Worm (Caenorhabditis elegans): Measurements from ENCODE around the gene F42G4.2.

The F42G4.2 gene

ce11 chrII:13077746-13078145 is 30.0 kb downstream of the F42G4.2 start (continued):
- TF ChIP-seq F49E8.2 (tag; optimal IDR thresholded peaks at IDR 0.05; ENCODE audit: borderline replicate concordance) = no peak
- TF ChIP-seq daf-8 (GFP tag; IDR thresholded peaks at IDR 0.05) = no peak
- TF ChIP-seq pha-4 (GFP tag; IDR thresholded peaks at IDR 0.05) = 0 out of 2 replicates have a peak, but pooled peaks have one; percentile 15
- TF ChIP-seq pha-4 (tag; optimal IDR thresholded peaks at IDR 0.05) = no peak
- peak; percentile 87 for TF ChIP-seq nhr-48 (tag; optimal IDR thresholded peaks at IDR 0.05)
- TF ChIP-seq fkh-10 (GFP tag; optimal IDR thresholded peaks at IDR 0.05) = no peak
- TF ChIP-seq dmd-9 (GFP tag; IDR thresholded peaks at IDR 0.05) = no peak
- no peak for TF ChIP-seq ceh-32 (tag; optimal IDR thresholded peaks at IDR 0.05; ENCODE audit: poor library complexity)
- TF ChIP-seq dmd-6 (GFP tag; IDR thresholded peaks at IDR 0.05) = peak; percentile 93
- no peak for TF ChIP-seq lin-15B (tag; optimal IDR thresholded peaks at IDR 0.05)
- no peak for TF ChIP-seq ztf-7 (tag; optimal IDR thresholded peaks at IDR 0.05)
- TF ChIP-seq unc-62 (GFP tag; optimal IDR thresholded peaks at IDR 0.05 in 1 of 2) = peak in 1 of 2 experiments; percentile 92
- no peak for TF ChIP-seq unc-62 (tag; optimal IDR thresholded peaks at IDR 0.05)
- 0 out of 2 replicates have a peak, but pooled peaks have one; percentile 39 for TF ChIP-seq zfp-3 (GFP tag; conservative IDR thresholded peaks at IDR 0.05)
- no peak for TF ChIP-seq nhr-41 (GFP tag; IDR thresholded peaks at IDR 0.05)
- no peak for TF ChIP-seq aly-2 (tag; optimal IDR thresholded peaks at IDR 0.05)
- peak; percentile 94 for TF ChIP-seq dve-1 (tag; optimal IDR thresholded peaks at IDR 0.05; ENCODE audit: insufficient read depth)
- TF ChIP-seq F44E2.7 (GFP tag; IDR thresholded peaks at IDR 0.05) = no peak
- peak; percentile 27 for TF ChIP-seq mep-1 (tag; optimal IDR thresholded peaks at IDR 0.05)
- no peak for TF ChIP-seq snpc-4 (tag; optimal IDR thresholded peaks at IDR 0.05)
- TF ChIP-seq daf-12 (tag; optimal IDR thresholded peaks at IDR 0.05) = no peak
- peak in 1 of 2 experiments; percentile 84 for TF ChIP-seq daf-16 (GFP tag; optimal IDR thresholded peaks at IDR 0.05)
- peak; percentile 99 for TF ChIP-seq daf-16 (tag; optimal IDR thresholded peaks at IDR 0.05)
- peak; percentile 70 for TF ChIP-seq hlh-30 (tag; optimal IDR thresholded peaks at IDR 0.05; ENCODE audit: insufficient read depth)
- peak; percentile 9 for TF ChIP-seq lin-13 (GFP tag; optimal IDR thresholded peaks at IDR 0.05)
- no peak for TF ChIP-seq egl-27 (tag; optimal IDR thresholded peaks at IDR 0.05)
- TF ChIP-seq nhr-42 (GFP tag; IDR thresholded peaks at IDR 0.05) = no peak
- peak; percentile 78 for TF ChIP-seq pqm-1 (tag; optimal IDR thresholded peaks at IDR 0.05)
- TF ChIP-seq spr-1 (tag; optimal IDR thresholded peaks at IDR 0.05) = no peak
- no peak for TF ChIP-seq aha-1 (tag)
- TF ChIP-seq zip-11 (GFP tag; IDR thresholded peaks at IDR 0.05) = no peak
- no peak for TF ChIP-seq mxl-3 (GFP tag; optimal IDR thresholded peaks at IDR 0.05)
- TF ChIP-seq gei-8 (GFP tag; optimal IDR thresholded peaks at IDR 0.05) = no peak
- no peak for TF ChIP-seq skn-1 (tag; optimal IDR thresholded peaks at IDR 0.05)
- TF ChIP-seq ztf-11 (tag; optimal IDR thresholded peaks at IDR 0.05) = no peak
- TF ChIP-seq nhr-102 (tag; optimal IDR thresholded peaks at IDR 0.05) = peak; percentile 80
- TF ChIP-seq F37D6.2 (tag; optimal IDR thresholded peaks at IDR 0.05) = no peak
- no peak for TF ChIP-seq R02D3.7 (tag; optimal IDR thresholded peaks at IDR 0.05)
- no peak for TF ChIP-seq zag-1 (tag; optimal IDR thresholded peaks at IDR 0.05)
- TF ChIP-seq hmg-1.1 (GFP tag; IDR thresholded peaks at IDR 0.05) = no peak
- TF ChIP-seq mdt-29 (GFP tag; IDR thresholded peaks at IDR 0.05) = 0 out of 2 replicates have a peak, but pooled peaks have one; percentile 52
- no peak for TF ChIP-seq ces-1 (GFP tag; optimal IDR thresholded peaks at IDR 0.05)
- no peak for TF ChIP-seq madf-5 (GFP tag; IDR thresholded peaks at IDR 0.05)
- no peak for TF ChIP-seq ceh-62 (tag; optimal IDR thresholded peaks at IDR 0.05)
- peak; percentile 11 for TF ChIP-seq nhr-10 (tag; optimal IDR thresholded peaks at IDR 0.05)
- TF ChIP-seq duxl-1 (tag; optimal IDR thresholded peaks at IDR 0.05; ENCODE audit: poor library complexity) = no peak
- TF ChIP-seq nhr-6 (tag; optimal IDR thresholded peaks at IDR 0.05) = no peak
- TF ChIP-seq nhr-28 (tag; optimal IDR thresholded peaks at IDR 0.05) = peak; percentile 91
- no peak for TF ChIP-seq zip-2 (tag; optimal IDR thresholded peaks at IDR 0.05)
- TF ChIP-seq jun-1 (tag; optimal IDR thresholded peaks at IDR 0.05) = no peak
- no peak for TF ChIP-seq lim-7 (GFP tag; IDR thresholded peaks at IDR 0.05)
- TF ChIP-seq ceh-44 (GFP tag; IDR thresholded peaks at IDR 0.05) = no peak
- no peak for TF ChIP-seq Y48G9A.11 (GFP tag; IDR thresholded peaks at IDR 0.05)
- no peak for TF ChIP-seq ZK337.2 (GFP tag; IDR thresholded peaks at IDR 0.05)

Data from whole organism, L4 larva.